Worm (Caenorhabditis elegans) whole organism, young adult: Measurements from ENCODE around the gene let-19.

Experiments
- B0019.2 ChIP-seq: fragments of 200-800 bp; sonication (Bioruptor generic); conservative IDR thresholded peaks from 2 replicates; pipeline ENCODE4 v1.3.6; 2022; ENCODE audit warnings: missing genetic modification reagents, missing genetic modification characterization, missing compliant biosample characterization
- B0261.1 ChIP-seq: sonication (generic microtip); optimal IDR thresholded peaks from 2 replicates; lab custom pipeline; 2016; ENCODE audit warnings: mild to moderate bottlenecking, missing genetic modification characterization, moderate library complexity, missing compliant biosample characterization
- B0336.3 ChIP-seq: fragments of 200-800 bp; sonication (Bioruptor generic); IDR thresholded peaks from 2 replicates; pipeline ENCODE4 v1.3.6; 2022; ENCODE audit warnings: missing genetic modification characterization, missing compliant biosample characterization
- F22D6.2 ChIP-seq: sonication (generic microtip); optimal IDR thresholded peaks from 2 replicates; lab custom pipeline; 2016; ENCODE audit warnings: mild to moderate bottlenecking, missing genetic modification characterization, missing compliant biosample characterization
- F49E8.2 ChIP-seq: sonication (generic microtip); optimal IDR thresholded peaks from 3 replicates; lab custom pipeline; 2017; ENCODE audit warnings: missing genetic modification characterization, mild to moderate bottlenecking, missing compliant biosample characterization, antibody characterized with exemption, moderate library complexity; ENCODE audit not compliant: insufficient read depth
- F55B11.4 ChIP-seq: sonication (generic microtip); optimal IDR thresholded peaks from 2 replicates; lab custom pipeline; 2016; ENCODE audit warnings: missing compliant biosample characterization, missing genetic modification characterization, borderline replicate concordance; ENCODE audit not compliant: insufficient read depth
- K12H6.12 ChIP-seq: fragments of 200-800 bp; sonication (Bioruptor generic); optimal IDR thresholded peaks from 2 replicates; lab custom pipeline; 2018; ENCODE audit warnings: mild to moderate bottlenecking, missing genetic modification characterization, missing compliant biosample characterization
- T07F8.4 ChIP-seq: sonication (generic microtip); optimal IDR thresholded peaks from 2 replicates; lab custom pipeline; 2016; ENCODE audit warnings: mild to moderate bottlenecking, missing genetic modification characterization, moderate library complexity, missing compliant biosample characterization
- T26A5.8 ChIP-seq: sonication (generic microtip); optimal IDR thresholded peaks from 2 replicates; lab custom pipeline; 2016; ENCODE audit warnings: missing genetic modification characterization, missing compliant biosample characterization
- Y53G8AR.9 ChIP-seq: fragments of 200-800 bp; sonication (Bioruptor generic); conservative IDR thresholded peaks from 2 replicates; pipeline ENCODE4 v1.3.6; 2022; ENCODE audit warnings: missing genetic modification reagents, missing genetic modification characterization, missing compliant biosample characterization
- Y67H2A.10 ChIP-seq: fragments of 200-800 bp; sonication (Bioruptor generic); conservative IDR thresholded peaks from 2 replicates; pipeline ENCODE4 v1.3.6; 2022; ENCODE audit warnings: missing genetic modification reagents, missing genetic modification characterization, missing compliant biosample characterization
- Y79H2A.3 ChIP-seq: fragments of 200-800 bp; sonication (Bioruptor generic); conservative IDR thresholded peaks from 2 replicates; pipeline ENCODE4 v1.3.6; 2022; ENCODE audit warnings: missing genetic modification reagents, missing genetic modification characterization, missing compliant biosample characterization
- ama-1 ChIP-seq, 3 experiments: fragments of 150-350 bp in 1 of 3; sonication (generic microtip) in 2 of 3; optimal IDR thresholded peaks; 2 replicates each; lab custom pipeline; 2014 to 2018; ENCODE audit warnings: missing biosample characterization in 2 of 3, missing genetic modification characterization in 2 of 3, missing genetic modification reagents in 2 of 3
- aptf-3 ChIP-seq: fragments of 200-800 bp; sonication (Bioruptor generic); IDR thresholded peaks from 2 replicates; pipeline ENCODE4 v1.3.6; 2022; ENCODE audit warnings: missing genetic modification characterization, missing compliant biosample characterization
- atf-7 ChIP-seq: sonication (generic microtip); optimal IDR thresholded peaks from 2 replicates; lab custom pipeline; 2017; ENCODE audit warnings: mild to moderate bottlenecking, missing genetic modification characterization, missing compliant biosample characterization
- attf-3 ChIP-seq: fragments of 200-800 bp; sonication (Bioruptor generic); conservative IDR thresholded peaks from 2 replicates; pipeline ENCODE4 v1.3.6; 2022; ENCODE audit warnings: missing genetic modification reagents, missing genetic modification characterization, missing compliant biosample characterization
- attf-6 ChIP-seq: fragments of 200-800 bp; sonication (Bioruptor generic); IDR thresholded peaks from 2 replicates; pipeline ENCODE4 v1.3.6; 2022; ENCODE audit warnings: missing genetic modification reagents, missing genetic modification characterization, missing compliant biosample characterization
- bed-1 ChIP-seq: fragments of 200-800 bp; sonication (Bioruptor generic); IDR thresholded peaks from 2 replicates; pipeline ENCODE4 v1.3.6; 2022; ENCODE audit warnings: missing genetic modification reagents, missing genetic modification characterization, missing compliant biosample characterization
- bed-2 ChIP-seq: fragments of 200-800 bp; sonication (Bioruptor generic); IDR thresholded peaks from 2 replicates; pipeline ENCODE4 v1.3.6; 2022; ENCODE audit warnings: missing genetic modification reagents, missing genetic modification characterization, missing compliant biosample characterization
- cebp-1 ChIP-seq, 2 experiments: fragments of 200-800 bp in 1 of 2; sonication (Bioruptor generic) in 1 of 2; sonication (generic microtip) in 1 of 2; IDR thresholded peaks in 1 of 2; optimal IDR thresholded peaks in 1 of 2; 2 replicates each; pipeline versions ENCODE4 v1.3.6 to Lab custom; 2017 to 2022; ENCODE audit warnings: missing compliant biosample characterization in 2 of 2, missing genetic modification characterization in 2 of 2, mild to moderate bottlenecking in 1 of 2, missing genetic modification reagents in 1 of 2, moderate library complexity in 1 of 2
- cebp-2 ChIP-seq: fragments of 200-800 bp; sonication (Bioruptor generic); IDR thresholded peaks from 2 replicates; pipeline ENCODE4 v1.3.6; 2022; ENCODE audit warnings: missing genetic modification characterization, missing compliant biosample characterization
- ceh-100 ChIP-seq: fragments of 200-800 bp; sonication (Bioruptor generic); IDR thresholded peaks from 2 replicates; pipeline ENCODE4 v1.3.6; 2022; ENCODE audit warnings: missing genetic modification reagents, missing genetic modification characterization, missing compliant biosample characterization
- ceh-27 ChIP-seq: fragments of 200-800 bp; sonication (Bioruptor generic); optimal IDR thresholded peaks from 2 replicates; lab custom pipeline; 2018; ENCODE audit warnings: mild to moderate bottlenecking, missing genetic modification characterization, moderate library complexity, missing compliant biosample characterization
- ceh-40 ChIP-seq: fragments of 200-800 bp; sonication (Bioruptor generic); IDR thresholded peaks from 2 replicates; pipeline ENCODE4 v1.3.6; 2022; ENCODE audit warnings: missing genetic modification characterization, missing compliant biosample characterization
- ceh-79 ChIP-seq: sonication (generic microtip); optimal IDR thresholded peaks from 2 replicates; lab custom pipeline; 2017; ENCODE audit warnings: mild to moderate bottlenecking, missing genetic modification characterization, missing compliant biosample characterization
- ceh-91 ChIP-seq: fragments of 200-800 bp; sonication (Bioruptor generic); IDR thresholded peaks from 2 replicates; pipeline ENCODE4 v1.3.6; 2022; ENCODE audit warnings: missing genetic modification reagents, missing genetic modification characterization, missing compliant biosample characterization
- dpl-1 ChIP-seq: fragments of 150-350 bp; optimal IDR thresholded peaks from 2 replicates; lab custom pipeline; 2014; ENCODE audit warnings: missing biosample characterization, missing genetic modification reagents, missing genetic modification characterization
- ekl-4 ChIP-seq: fragments of 200-800 bp; sonication (Bioruptor generic); IDR thresholded peaks from 2 replicates; pipeline ENCODE4 v1.3.6; 2022; ENCODE audit warnings: missing genetic modification reagents, missing genetic modification characterization, missing compliant biosample characterization
- hlh-26 ChIP-seq: fragments of 200-800 bp; sonication (Bioruptor generic); conservative IDR thresholded peaks from 2 replicates; pipeline ENCODE4 v1.3.6; 2022; ENCODE audit warnings: missing genetic modification reagents, missing genetic modification characterization, missing compliant biosample characterization
- hmg-1.2 ChIP-seq: fragments of 200-800 bp; sonication (Bioruptor generic); IDR thresholded peaks from 2 replicates; pipeline ENCODE4 v1.3.6; 2022; ENCODE audit warnings: missing genetic modification reagents, missing genetic modification characterization, missing compliant biosample characterization
- let-526 ChIP-seq: fragments of 200-800 bp; sonication (Bioruptor generic); IDR thresholded peaks from 2 replicates; pipeline ENCODE4 v1.3.6; 2022; ENCODE audit warnings: missing genetic modification reagents, missing genetic modification characterization, missing compliant biosample characterization
- lin-35 ChIP-seq, 3 experiments: fragments of 150-350 bp in 2 of 3; sonication (generic microtip) in 1 of 3; optimal IDR thresholded peaks; 2 replicates each; lab custom pipeline; 2014 to 2018; ENCODE audit warnings: missing biosample characterization in 3 of 3, missing genetic modification characterization in 3 of 3, missing genetic modification reagents in 3 of 3
- madf-10 ChIP-seq: sonication (generic microtip); optimal IDR thresholded peaks from 2 replicates; lab custom pipeline; 2016; ENCODE audit warnings: mild to moderate bottlenecking, missing genetic modification characterization, missing compliant biosample characterization
- madf-6 ChIP-seq: fragments of 200-800 bp; sonication (Bioruptor generic); IDR thresholded peaks from 2 replicates; pipeline ENCODE4 v1.3.6; 2022; ENCODE audit warnings: missing genetic modification reagents, missing genetic modification characterization, missing compliant biosample characterization
- nfyb-1 ChIP-seq: fragments of 200-800 bp; sonication (Bioruptor generic); IDR thresholded peaks from 2 replicates; pipeline ENCODE4 v1.3.6; 2022; ENCODE audit warnings: missing genetic modification reagents, missing genetic modification characterization, missing compliant biosample characterization
- nhr-27 ChIP-seq: fragments of 200-800 bp; sonication (Bioruptor generic); optimal IDR thresholded peaks from 2 replicates; lab custom pipeline; 2018; ENCODE audit warnings: mild to moderate bottlenecking, missing genetic modification characterization, moderate library complexity, missing compliant biosample characterization
- rcor-1 ChIP-seq: fragments of 200-800 bp; sonication (Bioruptor generic); IDR thresholded peaks from 2 replicates; pipeline ENCODE4 v1.3.6; 2022; ENCODE audit warnings: missing genetic modification reagents, missing genetic modification characterization, missing compliant biosample characterization
- sea-2 ChIP-seq: fragments of 200-800 bp; sonication (Bioruptor generic); IDR thresholded peaks from 2 replicates; pipeline ENCODE4 v1.3.6; 2022; ENCODE audit warnings: missing genetic modification characterization, missing compliant biosample characterization
- snpc-1.3 ChIP-seq: sonication (generic microtip); optimal IDR thresholded peaks from 2 replicates; lab custom pipeline; 2017; ENCODE audit warnings: missing genetic modification characterization, mild to moderate bottlenecking, missing compliant biosample characterization, antibody characterized with exemption, moderate library complexity, missing genotype, missing genetic modification reagents; ENCODE audit not compliant: insufficient read depth
- unc-62 ChIP-seq: fragments of 150-350 bp; optimal IDR thresholded peaks from 2 replicates; lab custom pipeline; 2014; ENCODE audit warnings: missing biosample characterization, missing genetic modification reagents, missing genetic modification characterization
- zfh-2 ChIP-seq: fragments of 200-800 bp; sonication (Bioruptor generic); conservative IDR thresholded peaks from 2 replicates; pipeline ENCODE4 v1.3.6; 2022; ENCODE audit warnings: missing genetic modification reagents, missing genetic modification characterization, missing compliant biosample characterization
- ztf-25 ChIP-seq: fragments of 200-800 bp; sonication (Bioruptor generic); IDR thresholded peaks from 2 replicates; pipeline ENCODE4 v1.3.6; 2022; ENCODE audit warnings: missing genetic modification reagents, missing genetic modification characterization, missing compliant biosample characterization
- ztf-26 ChIP-seq: sonication (generic microtip); optimal IDR thresholded peaks from 2 replicates; lab custom pipeline; 2017; ENCODE audit warnings: missing genetic modification characterization, missing compliant biosample characterization
- ztf-28 ChIP-seq: fragments of 200-800 bp; sonication (Bioruptor generic); IDR thresholded peaks from 2 replicates; pipeline ENCODE4 v1.3.6; 2022; ENCODE audit warnings: missing genetic modification reagents, missing genetic modification characterization, missing compliant biosample characterization
- ztf-6 ChIP-seq: fragments of 200-800 bp; sonication (Bioruptor generic); IDR thresholded peaks from 2 replicates; pipeline ENCODE4 v1.3.6; 2022; ENCODE audit warnings: missing genetic modification reagents, missing genetic modification characterization, missing compliant biosample characterization

The let-19 gene

ce11 chrII:8783451-8783967 lies 12.7 kb downstream of the let-19 start, which contains the start of gene sgn-1:
Gene sgn-1 (minus strand): TSS chrII:8783670.
- TF ChIP-seq zfh-2 (GFP tag; lab: Robert Waterston, UW) (no peak), B0019.2 (GFP tag; lab: Robert Waterston, UW) (no peak), ceh-40 (no peak), Y79H2A.3 (GFP tag; lab: Robert Waterston, UW) (no peak), snpc-1.3 (tag; lab: Kevin White, UChicago) (no peak), ceh-79 (no peak), attf-3 (GFP tag; lab: Robert Waterston, UW) (no peak), unc-62 (GFP tag; lab: Kevin White, UChicago) (no peak), ztf-6 (GFP tag; lab: Robert Waterston, UW) (no peak), aptf-3 (GFP tag; lab: Robert Waterston, UW) (no peak), F49E8.2 (tag; lab: Kevin White, UChicago) (no peak), ztf-26 (tag; lab: Kevin White, UChicago) (no peak), B0261.1 (no peak), madf-6 (GFP tag; lab: Robert Waterston, UW) (no peak), dpl-1 (GFP tag; lab: Kevin White, UChicago) (no peak)

DNA sequence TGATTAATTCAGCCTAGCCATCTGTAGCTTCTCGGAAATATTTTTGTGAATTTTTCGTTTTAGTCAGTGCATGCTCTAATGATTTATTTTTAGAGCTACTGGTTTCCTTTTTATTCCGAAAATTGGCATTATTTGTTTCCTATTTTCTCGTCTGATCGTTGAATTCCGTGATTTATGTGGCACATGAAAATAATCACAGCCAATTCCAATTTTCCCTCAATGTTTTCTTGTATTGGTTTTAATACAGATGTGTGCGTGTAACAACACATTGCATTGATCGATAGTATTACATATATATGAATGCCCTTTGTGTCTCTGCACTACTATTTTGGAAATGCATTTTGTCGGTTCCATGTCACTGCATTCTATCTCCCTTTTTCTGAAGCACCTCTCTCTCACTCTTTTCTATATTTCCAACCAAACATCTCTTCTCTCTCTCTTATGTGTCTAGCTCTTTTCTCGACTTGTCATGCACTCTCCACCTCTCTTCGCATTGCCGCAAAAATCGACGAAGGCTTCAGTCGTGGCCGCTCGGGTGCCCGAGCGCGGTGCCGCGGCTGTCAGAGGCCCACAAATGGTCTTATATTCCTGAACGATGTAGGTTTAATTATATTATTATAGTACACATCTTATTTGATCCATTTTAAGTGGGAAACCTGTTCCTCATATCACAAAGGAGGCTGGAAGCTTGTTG lies 13.6 kb downstream of the let-19 start:
- no peak for TF ChIP-seq cebp-1 (GFP tag; IDR thresholded peaks at IDR 0.05; lab: Robert Waterston, UW)
- peak; percentile 50 for TF ChIP-seq cebp-1 (tag; optimal IDR thresholded peaks at IDR 0.05; lab: Kevin White, UChicago)
- peak; percentile 81 for TF ChIP-seq ama-1 (optimal IDR thresholded peaks at IDR 0.05; lab: Kevin White, UChicago)
- TF ChIP-seq ama-1 (GFP tag; optimal IDR thresholded peaks at IDR 0.05; lab: Kevin White, UChicago) = no peak
- no peak for TF ChIP-seq F22D6.2 (tag; lab: Kevin White, UChicago)
- no peak for TF ChIP-seq cebp-2 (GFP tag; lab: Robert Waterston, UW)
- TF ChIP-seq ztf-28 (GFP tag; lab: Robert Waterston, UW) = no peak
- no peak for TF ChIP-seq bed-2 (GFP tag; lab: Robert Waterston, UW)
- TF ChIP-seq K12H6.12 (tag; lab: Kevin White, UChicago) = peak; percentile 11
- TF ChIP-seq atf-7 (tag; lab: Kevin White, UChicago) = peak; percentile 12
- TF ChIP-seq rcor-1 (GFP tag; lab: Robert Waterston, UW) = no peak
- TF ChIP-seq attf-6 = no peak
- TF ChIP-seq bed-1 (GFP tag; lab: Robert Waterston, UW) = no peak
- no peak for TF ChIP-seq B0336.3 (GFP tag; lab: Robert Waterston, UW)
- no peak for TF ChIP-seq F55B11.4 (tag; lab: Kevin White, UChicago)
- TF ChIP-seq ceh-27 = peak; percentile 24
- no peak for TF ChIP-seq Y67H2A.10 (GFP tag; lab: Robert Waterston, UW)
- TF ChIP-seq hlh-26 (GFP tag; lab: Robert Waterston, UW) = no peak
- no peak for TF ChIP-seq ceh-100 (GFP tag; lab: Robert Waterston, UW)
- no peak for TF ChIP-seq sea-2 (GFP tag; lab: Robert Waterston, UW)
- TF ChIP-seq ekl-4 (GFP tag; lab: Robert Waterston, UW) = no peak
- no peak for TF ChIP-seq T26A5.8 (tag; lab: Kevin White, UChicago)
- TF ChIP-seq ceh-91 (GFP tag; lab: Robert Waterston, UW) = no peak
- no peak for TF ChIP-seq Y53G8AR.9 (GFP tag; lab: Robert Waterston, UW)
- peak; percentile 61; the same call in 1 of the 2 replicates for TF ChIP-seq nfyb-1 (GFP tag; lab: Robert Waterston, UW)
- no peak for TF ChIP-seq let-526 (GFP tag; lab: Robert Waterston, UW)
- TF ChIP-seq T07F8.4 (tag; lab: Kevin White, UChicago) = no peak
- peak; percentile 88 for TF ChIP-seq madf-10 (tag; lab: Kevin White, UChicago)
- TF ChIP-seq hmg-1.2 (GFP tag; lab: Robert Waterston, UW) = peak; percentile 4; the same call in 1 of the 2 replicates
- no peak for TF ChIP-seq lin-35 (GFP tag; optimal IDR thresholded peaks at IDR 0.05; lab: Kevin White, UChicago)
- no peak for TF ChIP-seq ztf-25 (GFP tag; lab: Robert Waterston, UW)
- no peak for TF ChIP-seq nhr-27
- no peak for TF ChIP-seq F49E8.2 (tag; lab: Kevin White, UChicago)
